Worm (Caenorhabditis elegans) whole organism, L3 larva: ENCODE measurements around the gene aat-8.

Experiments used
- R02D3.7 ChIP-seq: fragments of 150-350 bp; optimal IDR thresholded peaks from 2 replicates; lab custom pipeline; 2014; ENCODE audit warnings: missing biosample characterization, missing genetic modification characterization
- ZK546.5 ChIP-seq: sonication (generic microtip); optimal IDR thresholded peaks from 2 replicates; lab custom pipeline; 2017; ENCODE audit warnings: missing biosample characterization, missing genetic modification characterization
- aly-2 ChIP-seq: fragments of 150-350 bp; optimal IDR thresholded peaks from 2 replicates; lab custom pipeline; 2014; ENCODE audit warnings: missing biosample characterization, missing genetic modification characterization
- ceh-16 ChIP-seq: sonication (generic microtip); optimal IDR thresholded peaks from 2 replicates; lab custom pipeline; 2017; ENCODE audit warnings: missing biosample characterization, missing genetic modification characterization
- ceh-28 ChIP-seq: fragments of 150-350 bp; optimal IDR thresholded peaks from 2 replicates; lab custom pipeline; 2014; ENCODE audit warnings: missing biosample characterization, missing genetic modification reagents, missing genetic modification characterization
- ceh-82 ChIP-seq: fragments of 150-350 bp; optimal IDR thresholded peaks from 2 replicates; lab custom pipeline; 2014; ENCODE audit warnings: missing biosample characterization, missing genetic modification characterization
- ceh-9 ChIP-seq: sonication (generic microtip); optimal IDR thresholded peaks from 2 replicates; lab custom pipeline; 2018; ENCODE audit warnings: missing biosample characterization, missing genetic modification characterization
- daf-12 ChIP-seq: fragments of 150-350 bp; optimal IDR thresholded peaks from 2 replicates; lab custom pipeline; 2014; ENCODE audit warnings: missing biosample characterization, missing genetic modification reagents, missing genetic modification characterization
- egl-27 ChIP-seq: sonication (generic microtip); optimal IDR thresholded peaks from 4 replicates; lab custom pipeline; 2017; ENCODE audit warnings: missing biosample characterization, missing genetic modification reagents, missing genetic modification characterization
- egl-5 ChIP-seq: fragments of 150-350 bp; optimal IDR thresholded peaks from 2 replicates; lab custom pipeline; 2017; ENCODE audit warnings: missing biosample characterization, missing genetic modification reagents, missing genetic modification characterization, inconsistent platforms
- elt-1 ChIP-seq: fragments of 150-350 bp; optimal IDR thresholded peaks from 2 replicates; lab custom pipeline; 2014; ENCODE audit warnings: missing biosample characterization, missing genetic modification characterization
- elt-2 ChIP-seq: sonication (generic microtip); optimal IDR thresholded peaks from 2 replicates; lab custom pipeline; 2016; ENCODE audit warnings: missing genetic modification reagents, mild to moderate bottlenecking, missing genetic modification characterization, missing compliant biosample characterization
- elt-3 ChIP-seq, 3 experiments: fragments of 150-350 bp in 1 of 3; sonication (generic microtip) in 2 of 3; optimal IDR thresholded peaks; 2 replicates in 2 of 3; 4 replicates in 1 of 3; lab custom pipeline; 2014 to 2017; ENCODE audit warnings: missing biosample characterization in 3 of 3, missing genetic modification characterization in 3 of 3
- fkh-10 ChIP-seq: sonication (generic microtip); optimal IDR thresholded peaks from 2 replicates; lab custom pipeline; 2017; ENCODE audit warnings: missing biosample characterization, missing genetic modification reagents, missing genetic modification characterization
- fkh-2 ChIP-seq: fragments of 150-350 bp; optimal IDR thresholded peaks from 2 replicates; lab custom pipeline; 2014; ENCODE audit warnings: missing biosample characterization, missing genetic modification reagents, missing genetic modification characterization
- fos-1 ChIP-seq: fragments of 150-350 bp; optimal IDR thresholded peaks from 2 replicates; lab custom pipeline; 2014; ENCODE audit warnings: missing biosample characterization, missing genetic modification characterization
- jun-1 ChIP-seq: fragments of 150-350 bp; optimal IDR thresholded peaks from 2 replicates; lab custom pipeline; 2014; ENCODE audit warnings: missing biosample characterization, missing genetic modification reagents, missing genetic modification characterization
- lin-15B ChIP-seq: fragments of 150-350 bp; optimal IDR thresholded peaks from 2 replicates; lab custom pipeline; 2014; ENCODE audit warnings: missing biosample characterization, missing genetic modification characterization
- lsy-12 ChIP-seq: sonication (generic microtip); optimal IDR thresholded peaks from 2 replicates; lab custom pipeline; 2016; ENCODE audit warnings: mild to moderate bottlenecking, missing genetic modification characterization, missing compliant biosample characterization
- mml-1 ChIP-seq: fragments of 150-350 bp; sonication (generic microtip); optimal IDR thresholded peaks from 3 replicates; lab custom pipeline; 2014; ENCODE audit warnings: missing biosample characterization, missing genetic modification characterization
- nfya-1 ChIP-seq: sonication (generic microtip); optimal IDR thresholded peaks from 2 replicates; lab custom pipeline; 2017; ENCODE audit warnings: missing genetic modification characterization, mild to moderate bottlenecking, missing compliant biosample characterization, antibody characterized with exemption, moderate library complexity; ENCODE audit not compliant: insufficient read depth
- nhr-11 ChIP-seq: fragments of 150-350 bp; optimal IDR thresholded peaks from 2 replicates; lab custom pipeline; 2014; ENCODE audit warnings: missing biosample characterization, missing genetic modification characterization
- nhr-23 ChIP-seq: fragments of 150-350 bp; optimal IDR thresholded peaks from 2 replicates; lab custom pipeline; 2014; ENCODE audit warnings: missing biosample characterization, missing genetic modification reagents, missing genetic modification characterization
- nhr-237 ChIP-seq: fragments of 150-350 bp; optimal IDR thresholded peaks from 2 replicates; lab custom pipeline; 2014; ENCODE audit warnings: missing biosample characterization, missing genetic modification characterization
- nhr-25 ChIP-seq: sonication (generic microtip); optimal IDR thresholded peaks from 2 replicates; lab custom pipeline; 2017; ENCODE audit warnings: missing biosample characterization, missing genetic modification characterization
- nhr-28 ChIP-seq: fragments of 150-350 bp; optimal IDR thresholded peaks from 2 replicates; lab custom pipeline; 2014; ENCODE audit warnings: missing biosample characterization, missing genetic modification characterization
- nhr-67 ChIP-seq: fragments of 150-350 bp; optimal IDR thresholded peaks from 2 replicates; lab custom pipeline; 2014; ENCODE audit warnings: missing biosample characterization, missing genetic modification characterization
- nhr-77 ChIP-seq: fragments of 150-350 bp; optimal IDR thresholded peaks from 2 replicates; lab custom pipeline; 2014; ENCODE audit warnings: missing biosample characterization, missing genetic modification characterization
- pha-4 ChIP-seq: fragments of 150-350 bp; optimal IDR thresholded peaks from 2 replicates; lab custom pipeline; 2014; ENCODE audit warnings: missing biosample characterization, missing genetic modification reagents, missing genetic modification characterization
- pqm-1 ChIP-seq: fragments of 150-350 bp; optimal IDR thresholded peaks from 2 replicates; lab custom pipeline; 2017; ENCODE audit warnings: missing biosample characterization, missing genetic modification characterization, inconsistent platforms
- sea-2 ChIP-seq: fragments of 150-350 bp; sonication (generic microtip); optimal IDR thresholded peaks from 4 replicates; lab custom pipeline; 2014; ENCODE audit warnings: missing biosample characterization, missing genetic modification reagents, missing genetic modification characterization
- snpc-4 ChIP-seq: fragments of 150-350 bp; optimal IDR thresholded peaks from 2 replicates; lab custom pipeline; 2014; ENCODE audit warnings: missing biosample characterization, missing genetic modification characterization
- unc-39 ChIP-seq: sonication (generic microtip); optimal IDR thresholded peaks from 4 replicates; lab custom pipeline; 2017; ENCODE audit warnings: missing biosample characterization, missing genetic modification characterization
- unc-62 ChIP-seq: fragments of 150-350 bp; sonication (generic microtip); optimal IDR thresholded peaks from 4 replicates; lab custom pipeline; 2014; ENCODE audit warnings: missing biosample characterization, missing genetic modification reagents, missing genetic modification characterization
- zag-1 ChIP-seq: fragments of 150-350 bp; optimal IDR thresholded peaks from 2 replicates; lab custom pipeline; 2014; ENCODE audit warnings: missing biosample characterization, missing genetic modification characterization
- ztf-11 ChIP-seq: fragments of 150-350 bp; optimal IDR thresholded peaks from 2 replicates; lab custom pipeline; 2014; ENCODE audit warnings: missing biosample characterization, missing genetic modification characterization

The aat-8 gene

DNA sequence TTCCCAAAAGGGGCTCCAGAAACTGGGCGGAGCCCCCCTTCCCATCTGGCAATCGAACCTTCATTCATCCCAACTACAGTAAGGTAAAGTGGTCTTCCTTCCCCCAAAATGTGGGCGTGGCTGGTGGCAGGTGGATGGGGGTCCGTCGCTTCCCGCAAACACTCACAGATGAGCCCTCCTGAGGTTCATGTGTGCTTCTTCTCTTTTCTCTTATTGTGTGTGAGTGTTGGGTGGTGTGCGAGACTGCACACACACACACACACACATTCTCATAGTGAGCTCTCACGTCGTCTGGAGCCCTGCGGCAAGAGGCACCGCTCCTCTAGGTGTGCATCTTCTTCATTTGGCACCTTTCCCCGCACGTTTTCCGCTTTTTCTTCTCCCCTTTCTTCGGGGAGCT, 10.2 kb downstream of the aat-8 start:
- TF ChIP-seq nhr-23 (tag; lab: Kevin White, UChicago) (no peak), nhr-28 (tag; lab: Kevin White, UChicago) (no peak), elt-2 (no peak), nfya-1 (peak; percentile 9), nhr-11 (tag; lab: Kevin White, UChicago) (no peak), pha-4 (tag; lab: Kevin White, UChicago) (no peak), sea-2 (GFP tag; lab: Kevin White, UChicago) (no peak), egl-27 (no peak), fkh-2 (no peak)

DNA sequence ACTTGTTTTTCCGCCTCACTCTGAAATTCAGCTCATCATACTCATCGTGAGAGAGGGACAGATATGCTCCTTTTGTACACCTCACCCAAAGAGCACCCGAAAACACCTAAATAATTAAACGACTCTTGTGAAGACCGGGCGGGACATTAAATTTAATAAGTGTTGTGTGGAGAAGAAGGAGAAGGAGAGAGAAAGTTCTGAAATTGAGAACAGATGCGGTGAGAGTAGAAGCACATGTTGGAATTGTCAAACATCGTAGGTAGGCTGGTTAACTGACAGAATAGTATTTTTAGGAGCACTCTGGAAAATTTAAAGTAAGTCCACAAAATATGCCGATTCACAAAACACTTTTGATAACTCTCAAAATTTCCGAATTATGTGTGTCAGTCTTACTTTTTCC, 11.3 kb downstream of the aat-8 start:
- TF ChIP-seq ceh-28 (tag; lab: Kevin White, UChicago) (no peak), aly-2 (tag; lab: Kevin White, UChicago) (no peak), jun-1 (tag; lab: Kevin White, UChicago) (no peak), mml-1 (tag; lab: Kevin White, UChicago) (no peak), ceh-82 (tag; lab: Kevin White, UChicago) (no peak), ceh-16 (tag; lab: Kevin White, UChicago) (no peak), egl-5 (tag; lab: Kevin White, UChicago) (no peak), unc-39 (tag; lab: Kevin White, UChicago) (no peak), nhr-67 (tag; lab: Kevin White, UChicago) (no peak), nhr-23 (tag; lab: Kevin White, UChicago) (no peak), fkh-2 (no peak), pqm-1 (tag; lab: Kevin White, UChicago) (no peak), nhr-77 (no peak), fos-1 (no peak), nhr-25 (no peak), nhr-237 (tag; lab: Kevin White, UChicago) (no peak), elt-1 (no peak)
- TF ChIP-seq, all 47 proteins: peak for 0

DNA sequence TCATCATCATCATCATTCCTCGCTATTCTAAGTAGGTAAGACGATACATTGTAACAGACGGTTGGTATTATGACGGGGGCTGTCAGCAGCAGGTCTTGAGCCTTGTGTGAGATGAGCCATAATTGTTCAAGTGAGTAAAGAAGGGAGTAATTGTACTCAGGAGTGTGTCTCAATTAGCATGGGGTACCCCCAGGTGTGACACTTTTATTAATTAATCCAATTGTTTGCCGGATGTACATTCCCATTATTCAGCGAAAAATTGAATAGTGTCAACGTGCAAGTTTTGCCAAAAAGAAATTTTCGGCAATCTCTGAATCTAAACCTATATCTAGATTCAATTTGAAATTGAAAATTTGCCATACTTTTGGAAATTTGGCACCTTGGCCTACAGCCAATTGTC, 15.9 kb downstream of the aat-8 start:
- TF ChIP-seq lsy-12 (tag; lab: Kevin White, UChicago) (no peak), ceh-9 (tag; lab: Kevin White, UChicago) (no peak), elt-3 (tag; optimal IDR thresholded peaks at IDR 0.05; lab: Kevin White, UChicago) (no peak), R02D3.7 (tag; lab: Kevin White, UChicago) (no peak), fkh-10 (GFP tag; lab: Kevin White, UChicago) (no peak), aly-2 (tag; lab: Kevin White, UChicago) (no peak), egl-27 (no peak), unc-62 (GFP tag; lab: Kevin White, UChicago) (no peak), ZK546.5 (tag; lab: Kevin White, UChicago) (no peak), snpc-4 (tag; lab: Kevin White, UChicago) (no peak), pqm-1 (tag; lab: Kevin White, UChicago) (no peak), zag-1 (tag; lab: Kevin White, UChicago) (no peak), mml-1 (tag; lab: Kevin White, UChicago) (no peak), nhr-11 (tag; lab: Kevin White, UChicago) (no peak), elt-2 (no peak), nhr-25 (no peak), fos-1 (no peak), pha-4 (tag; lab: Kevin White, UChicago) (no peak)

DNA sequence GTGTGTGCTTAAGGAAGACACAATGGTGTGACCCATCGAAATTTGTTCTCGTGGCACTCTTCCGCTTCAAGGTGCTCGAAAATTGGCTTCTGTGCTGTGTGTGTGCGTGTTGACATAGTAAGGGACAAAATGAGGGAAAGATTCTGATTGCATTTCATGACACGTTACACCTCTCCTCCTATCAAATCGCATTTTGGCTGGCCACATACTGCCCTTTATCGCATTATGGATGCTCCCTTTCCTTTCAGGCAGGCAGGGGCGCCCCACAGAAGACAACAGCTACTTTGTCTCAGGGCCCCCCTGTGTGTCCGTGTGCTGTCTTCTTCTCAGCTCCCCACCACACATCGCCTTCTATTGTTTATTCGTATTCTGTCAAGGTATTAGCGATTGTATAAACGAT, 17.4 kb downstream of the aat-8 start:
- no peak for TF ChIP-seq elt-1
- peak; percentile 27 for TF ChIP-seq fkh-10 (GFP tag; lab: Kevin White, UChicago)
- TF ChIP-seq, all 47 proteins: peak for 1

DNA sequence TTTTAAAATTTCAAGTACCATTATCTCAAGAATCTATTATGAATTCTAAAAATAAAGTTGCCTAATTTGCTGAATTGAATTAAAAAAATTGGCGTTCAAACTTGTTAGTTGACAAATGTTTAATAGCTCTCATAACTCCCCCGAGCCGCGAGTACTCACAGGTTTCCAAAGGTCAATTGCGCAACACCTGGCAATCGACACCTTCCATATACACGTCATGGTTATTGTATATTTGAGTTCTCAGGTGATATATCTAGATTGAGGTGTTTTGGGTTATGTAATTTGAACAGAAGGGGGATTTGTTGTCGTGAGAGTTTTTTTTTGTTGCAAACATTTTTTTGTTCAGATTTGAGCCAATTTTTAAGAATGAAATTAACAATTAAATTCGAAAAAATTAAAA, 20.3 kb downstream of the aat-8 start:
- no peak for TF ChIP-seq daf-12 (tag; lab: Kevin White, UChicago)
- no peak for TF ChIP-seq nhr-77
- TF ChIP-seq lin-15B = no peak
- TF ChIP-seq nhr-28 (tag; lab: Kevin White, UChicago) = no peak
- TF ChIP-seq fos-1 = no peak
- no peak for TF ChIP-seq ceh-16 (tag; lab: Kevin White, UChicago)
- no peak for TF ChIP-seq nhr-237 (tag; lab: Kevin White, UChicago)
- TF ChIP-seq egl-5 (tag; lab: Kevin White, UChicago) = no peak
- TF ChIP-seq egl-27 = no peak
- no peak for TF ChIP-seq nhr-11 (tag; lab: Kevin White, UChicago)
- no peak for TF ChIP-seq ztf-11
- no peak for TF ChIP-seq nhr-67 (tag; lab: Kevin White, UChicago)
